Fruit fly (Drosophila melanogaster) whole organism, embryonic: ENCODE data around the gene CG13096.

Experiments used
- ATbp ChIP-seq: fragments of 200-800 bp; sonication (Bioruptor generic); optimal IDR thresholded peaks from 2 replicates; lab custom pipeline; 2017; ENCODE audit warnings: missing biosample characterization, mild to moderate bottlenecking, missing genetic modification characterization, missing genetic modification reagents
- Adf1 ChIP-seq: fragments of 200-800 bp; sonication (Bioruptor generic); IDR thresholded peaks from 2 replicates; pipeline ENCODE4 v1.3.6; 2022; ENCODE audit warnings: missing biosample characterization, missing genetic modification characterization
- Bdp1 ChIP-seq: fragments of 200-800 bp; sonication (Bioruptor generic); optimal IDR thresholded peaks from 3 replicates; lab custom pipeline; 2016; ENCODE audit warnings: missing biosample characterization, missing genetic modification characterization
- CG10321 ChIP-seq: fragments of 200-800 bp; sonication (Bioruptor generic); IDR thresholded peaks from 2 replicates; pipeline ENCODE4 v1.3.6; 2022; ENCODE audit warnings: missing biosample characterization, missing genetic modification characterization
- CG10543 ChIP-seq: fragments of 200-800 bp; sonication (Bioruptor generic); optimal IDR thresholded peaks from 3 replicates; lab custom pipeline; 2017; ENCODE audit warnings: missing biosample characterization, mild to moderate bottlenecking, missing genetic modification characterization, moderate library complexity
- CG10959 ChIP-seq: fragments of 200-800 bp; sonication (Bioruptor generic); IDR thresholded peaks from 2 replicates; pipeline ENCODE4 v1.3.6; 2022; ENCODE audit warnings: missing biosample characterization, missing genetic modification characterization
- CG13123 ChIP-seq: fragments of 200-800 bp; sonication (Bioruptor generic); optimal IDR thresholded peaks from 2 replicates; lab custom pipeline; 2016; ENCODE audit warnings: missing biosample characterization, missing genetic modification characterization
- CG15073 ChIP-seq: fragments of 200-800 bp; sonication (Bioruptor generic); optimal IDR thresholded peaks from 2 replicates; lab custom pipeline; 2016; ENCODE audit warnings: missing biosample characterization, missing genetic modification characterization
- CG1603 ChIP-seq: fragments of 200-800 bp; sonication (Bioruptor generic); optimal IDR thresholded peaks from 2 replicates; lab custom pipeline; 2019; ENCODE audit warnings: missing biosample characterization, mild to moderate bottlenecking, missing genetic modification characterization, moderate library complexity
- CG16863 ChIP-seq: fragments of 200-800 bp; sonication (Bioruptor generic); optimal IDR thresholded peaks from 3 replicates; lab custom pipeline; 2016; ENCODE audit warnings: missing biosample characterization, missing genetic modification characterization
- CG2129 ChIP-seq: fragments of 200-800 bp; sonication (Bioruptor generic); IDR thresholded peaks from 2 replicates; pipeline ENCODE4 v1.3.6; 2022; ENCODE audit warnings: missing biosample characterization, missing genetic modification characterization; ENCODE audit not compliant: partially characterized antibody
- CG2712 ChIP-seq: fragments of 200-800 bp; optimal IDR thresholded peaks from 3 replicates; lab custom pipeline; 2019; ENCODE audit warnings: missing biosample characterization, mild to moderate bottlenecking, missing genetic modification characterization, moderate library complexity
- CG2875 ChIP-seq: fragments of 200-800 bp; sonication (Bioruptor generic); optimal IDR thresholded peaks from 2 replicates; lab custom pipeline; 2017; ENCODE audit warnings: missing biosample characterization, mild to moderate bottlenecking, missing genetic modification characterization, missing genetic modification reagents
- CG30431 ChIP-seq: fragments of 200-800 bp; sonication (Bioruptor generic); optimal IDR thresholded peaks from 2 replicates; lab custom pipeline; 2017; ENCODE audit warnings: missing biosample characterization, missing genetic modification characterization
- CG3407 ChIP-seq: fragments of 200-800 bp; sonication (Bioruptor generic); optimal IDR thresholded peaks from 2 replicates; lab custom pipeline; 2018; ENCODE audit warnings: missing biosample characterization, mild to moderate bottlenecking, missing genetic modification characterization
- CrebB ChIP-seq: fragments of 200-800 bp; sonication (Bioruptor generic); optimal IDR thresholded peaks from 3 replicates; lab custom pipeline; 2018; ENCODE audit warnings: missing biosample characterization, mild to moderate bottlenecking, missing genetic modification characterization
- D19A ChIP-seq: fragments of 200-800 bp; optimal IDR thresholded peaks from 3 replicates; lab custom pipeline; 2019; ENCODE audit warnings: missing biosample characterization, mild to moderate bottlenecking, missing genetic modification characterization, moderate library complexity
- Drgx ChIP-seq: fragments of 200-800 bp; sonication (Bioruptor generic); IDR thresholded peaks from 2 replicates; pipeline ENCODE4 v1.3.6; 2022; ENCODE audit warnings: missing biosample characterization, missing genetic modification characterization
- ERR ChIP-seq: fragments of 200-800 bp; sonication (Bioruptor generic); optimal IDR thresholded peaks from 2 replicates; lab custom pipeline; 2016; ENCODE audit warnings: missing biosample characterization, missing genetic modification characterization
- Fer3 ChIP-seq: fragments of 200-800 bp; sonication (Bioruptor generic); optimal IDR thresholded peaks from 2 replicates; lab custom pipeline; 2018; ENCODE audit warnings: missing biosample characterization, mild to moderate bottlenecking, missing genetic modification characterization, moderate library complexity
- Hmr ChIP-seq: fragments of 200-800 bp; sonication (Bioruptor generic); optimal IDR thresholded peaks from 3 replicates; lab custom pipeline; 2017; ENCODE audit warnings: mild to moderate bottlenecking, missing biosample characterization, missing genetic modification reagents, missing genetic modification characterization
- Hmx ChIP-seq: fragments of 200-800 bp; sonication (Bioruptor generic); optimal IDR thresholded peaks from 2 replicates; lab custom pipeline; 2016; ENCODE audit warnings: missing biosample characterization, missing genetic modification characterization
- Hr3 ChIP-seq: fragments of 200-800 bp; sonication (Bioruptor generic); optimal IDR thresholded peaks from 3 replicates; lab custom pipeline; 2016; ENCODE audit warnings: missing biosample characterization, missing genetic modification characterization
- MTF-1 ChIP-seq: fragments of 200-800 bp; sonication (Bioruptor generic); optimal IDR thresholded peaks from 2 replicates; lab custom pipeline; 2018; ENCODE audit warnings: missing biosample characterization, mild to moderate bottlenecking, missing genetic modification characterization, borderline replicate concordance
- Mad ChIP-seq: fragments of 200-800 bp; sonication (Bioruptor generic); optimal IDR thresholded peaks from 2 replicates; lab custom pipeline; 2016; ENCODE audit warnings: missing biosample characterization, missing genetic modification characterization
- Nf-YB ChIP-seq: fragments of 200-800 bp; sonication (Bioruptor generic); optimal IDR thresholded peaks from 3 replicates; lab custom pipeline; 2019; ENCODE audit warnings: missing biosample characterization, mild to moderate bottlenecking, missing genetic modification characterization, moderate library complexity
- Oli ChIP-seq: fragments of 200-800 bp; sonication (Bioruptor generic); optimal IDR thresholded peaks from 2 replicates; lab custom pipeline; 2018; ENCODE audit warnings: missing biosample characterization, mild to moderate bottlenecking, missing genetic modification characterization, moderate library complexity
- Rfx ChIP-seq: fragments of 200-800 bp; sonication (Bioruptor generic); IDR thresholded peaks from 2 replicates; pipeline ENCODE4 v1.3.6; 2022; ENCODE audit warnings: missing biosample characterization, missing genetic modification characterization
- Sry-δ ChIP-seq: fragments of 200-800 bp; sonication (Bioruptor generic); optimal IDR thresholded peaks from 2 replicates; lab custom pipeline; 2016; ENCODE audit warnings: missing biosample characterization, missing genetic modification characterization
- ab ChIP-seq: fragments of 200-800 bp; sonication (Bioruptor generic); optimal IDR thresholded peaks from 2 replicates; lab custom pipeline; 2016; ENCODE audit warnings: missing biosample characterization, missing genetic modification characterization
- cg ChIP-seq: fragments of 200-800 bp; sonication (Bioruptor generic); optimal IDR thresholded peaks from 3 replicates; lab custom pipeline; 2019; ENCODE audit warnings: missing biosample characterization, mild to moderate bottlenecking, missing genetic modification characterization, moderate library complexity
- dati ChIP-seq: fragments of 200-800 bp; sonication (Bioruptor generic); IDR thresholded peaks from 2 replicates; pipeline ENCODE4 v1.3.6; 2022; ENCODE audit warnings: missing biosample characterization, missing genetic modification characterization
- ems ChIP-seq: fragments of 200-800 bp; sonication (Bioruptor generic); optimal IDR thresholded peaks from 3 replicates; lab custom pipeline; 2016; ENCODE audit warnings: missing biosample characterization, missing genetic modification characterization
- h ChIP-seq: fragments of >200 bp; optimal IDR thresholded peaks from 2 replicates; lab custom pipeline; 2017
- insv ChIP-seq, 2 experiments: fragments of 200-800 bp; sonication (Bioruptor generic); optimal IDR thresholded peaks; 3 replicates each; lab custom pipeline; 2016 to 2018; ENCODE audit warnings: missing biosample characterization in 2 of 2, missing genetic modification characterization in 2 of 2
- maf-S ChIP-seq: fragments of 200-800 bp; sonication (Bioruptor generic); optimal IDR thresholded peaks from 2 replicates; lab custom pipeline; 2016; ENCODE audit warnings: missing biosample characterization, missing genetic modification characterization
- nau ChIP-seq: fragments of 200-800 bp; sonication (Bioruptor generic); optimal IDR thresholded peaks from 3 replicates; lab custom pipeline; 2017; ENCODE audit warnings: missing biosample characterization, mild to moderate bottlenecking, missing genetic modification characterization, missing genetic modification reagents
- oc ChIP-seq: fragments of 200-800 bp; sonication (Bioruptor generic); optimal IDR thresholded peaks from 2 replicates; lab custom pipeline; 2018; ENCODE audit warnings: missing biosample characterization, mild to moderate bottlenecking, missing genetic modification characterization, moderate library complexity
- onecut ChIP-seq: fragments of 200-800 bp; sonication (Bioruptor generic); IDR thresholded peaks from 2 replicates; pipeline ENCODE4 v1.3.6; 2022; ENCODE audit warnings: missing biosample characterization, missing genetic modification characterization
- pb ChIP-seq: fragments of 200-800 bp; sonication (Bioruptor generic); optimal IDR thresholded peaks from 3 replicates; lab custom pipeline; 2016; ENCODE audit warnings: missing biosample characterization, missing genetic modification characterization
- psq ChIP-seq: fragments of 200-800 bp; sonication (Bioruptor generic); optimal IDR thresholded peaks from 2 replicates; lab custom pipeline; 2017; ENCODE audit warnings: missing biosample characterization, missing genetic modification characterization
- scrt ChIP-seq: fragments of 200-800 bp; sonication (Bioruptor generic); optimal IDR thresholded peaks from 2 replicates; lab custom pipeline; 2018; ENCODE audit warnings: missing biosample characterization, mild to moderate bottlenecking, missing genetic modification characterization, moderate library complexity
- sens ChIP-seq: fragments of 200-800 bp; sonication (Bioruptor generic); peaks from one replicate; lab custom pipeline; 2016; ENCODE audit warnings: missing biosample characterization, missing genetic modification characterization
- seq ChIP-seq: fragments of 200-800 bp; sonication (Bioruptor generic); IDR thresholded peaks from 2 replicates; pipeline ENCODE4 v1.3.6; 2022; ENCODE audit warnings: missing biosample characterization, missing genetic modification characterization
- slbo ChIP-seq: fragments of 200-800 bp; sonication (Bioruptor generic); IDR thresholded peaks from 2 replicates; pipeline ENCODE4 v1.3.6; 2022; ENCODE audit warnings: missing biosample characterization, missing genetic modification characterization
- so ChIP-seq: fragments of 200-800 bp; sonication (Bioruptor generic); IDR thresholded peaks from 3 replicates; pipeline ENCODE4 v1.3.6; 2022; ENCODE audit warnings: missing biosample characterization, missing genetic modification characterization
- sob ChIP-seq: fragments of 200-800 bp; sonication (Bioruptor generic); IDR thresholded peaks from 2 replicates; pipeline ENCODE4 v1.3.6; 2022; ENCODE audit warnings: missing biosample characterization, missing genetic modification characterization
- stwl ChIP-seq: fragments of 200-800 bp; sonication (Bioruptor generic); optimal IDR thresholded peaks from 3 replicates; lab custom pipeline; 2018; ENCODE audit warnings: missing biosample characterization, mild to moderate bottlenecking, missing genetic modification characterization, moderate library complexity
- tap ChIP-seq: fragments of 200-800 bp; optimal IDR thresholded peaks from 3 replicates; lab custom pipeline; 2019; ENCODE audit warnings: missing biosample characterization, mild to moderate bottlenecking, missing genetic modification characterization, moderate library complexity
- zen ChIP-seq: fragments of 200-800 bp; sonication (Bioruptor generic); optimal IDR thresholded peaks from 3 replicates; lab custom pipeline; 2018; ENCODE audit warnings: missing biosample characterization, mild to moderate bottlenecking, missing genetic modification characterization, moderate library complexity

Gene CG13096

DNA sequence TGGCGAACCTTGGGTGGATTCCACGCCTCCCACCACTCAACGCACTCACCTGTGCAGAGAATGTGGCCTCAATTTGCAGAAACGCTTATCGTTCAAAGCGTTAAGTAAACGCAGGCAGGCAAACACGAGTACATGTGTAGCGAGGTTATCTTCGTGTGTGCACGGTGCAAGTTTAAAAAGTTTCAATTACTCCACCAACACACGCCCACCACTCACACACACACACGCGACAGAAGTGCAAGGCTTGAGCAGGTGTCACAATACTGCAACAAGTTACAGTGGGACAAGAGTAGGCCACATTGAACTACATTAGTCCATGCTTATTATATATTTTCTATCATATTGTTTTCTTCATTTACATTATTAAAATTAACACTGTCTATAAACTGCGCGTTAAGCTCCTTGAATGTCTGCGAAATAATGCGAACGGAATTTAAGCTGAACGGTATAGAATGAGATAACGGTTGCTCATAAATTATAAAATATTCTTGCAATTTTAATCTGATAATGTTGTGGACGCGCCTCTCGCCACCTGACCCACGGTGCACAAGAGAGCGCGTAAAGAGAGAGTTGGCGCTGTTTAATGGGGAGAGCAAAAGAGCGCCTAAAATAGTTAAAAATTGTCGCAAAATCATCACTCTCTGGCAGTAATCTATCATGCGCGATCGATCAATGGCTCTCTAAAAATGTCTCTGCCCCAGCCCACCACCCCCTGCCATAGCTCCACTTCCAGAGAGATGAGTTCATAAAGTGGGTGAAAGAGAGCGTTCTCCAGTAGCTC lies 23.0 kb upstream of the CG13096 start (continued):
- TF ChIP-seq Rfx (GFP tag; lab: Robert Waterston, UW) (peak; percentile 89), zen (tag; lab: Kevin White, UChicago) (peak; percentile 89), CG3407 (GFP tag; lab: Kevin White, UChicago) (peak; percentile 93), CG2129 (no peak), stwl (tag; lab: Kevin White, UChicago) (no peak), Drgx (GFP tag; lab: Robert Waterston, UW) (peak; percentile 97), tap (tag; lab: Kevin White, UChicago) (peak; percentile 97), Bdp1 (peak; percentile 80), pb (GFP tag; lab: Kevin White, UChicago) (peak; percentile 67), oc (tag; lab: Kevin White, UChicago) (peak; percentile 98), Mad (GFP tag; lab: Kevin White, UChicago) (peak; percentile 93), ATbp (GFP tag; lab: Kevin White, UChicago) (peak; percentile 97), CG13123 (peak; percentile 87), h (lab: Kevin White, UChicago) (no peak), so (GFP tag; lab: Robert Waterston, UW) (peak; percentile 96), Hr3 (GFP tag; lab: Kevin White, UChicago) (peak; percentile 88), maf-S (GFP tag; lab: Kevin White, UChicago) (peak; percentile 84), CG2875 (GFP tag; lab: Kevin White, UChicago) (peak; percentile 96), CG30431 (GFP tag; lab: Kevin White, UChicago) (peak; percentile 88), ERR (GFP tag; lab: Kevin White, UChicago) (peak; percentile 58), CrebB (tag; lab: Kevin White, UChicago) (peak; percentile 92), seq (peak; percentile 96), insv (GFP tag; optimal IDR thresholded peaks at IDR 0.05; lab: Kevin White, UChicago) (peak in 1 of 2 experiments; percentile 51), CG2712 (tag; lab: Kevin White, UChicago) (peak; percentile 98), sob (GFP tag; lab: Robert Waterston, UW) (peak; percentile 81), ems (GFP tag; lab: Kevin White, UChicago) (peak; percentile 90), D19A (tag; lab: Kevin White, UChicago) (peak; percentile 94), Oli (tag; lab: Kevin White, UChicago) (peak; percentile 98), CG10543 (GFP tag; lab: Kevin White, UChicago) (peak; percentile 74), slbo (GFP tag; lab: Robert Waterston, UW) (peak; percentile 85), sens (GFP tag; lab: Kevin White, UChicago) (peak; percentile 99), Hmr (GFP tag; lab: Kevin White, UChicago) (peak; percentile 88), Sry-δ (GFP tag; lab: Kevin White, UChicago) (peak; percentile 27), CG15073 (GFP tag; lab: Kevin White, UChicago) (peak; percentile 65), cg (GFP tag; lab: Kevin White, UChicago) (peak; percentile 85), MTF-1 (GFP tag; lab: Kevin White, UChicago) (peak; percentile 73), CG1603 (tag; lab: Kevin White, UChicago) (peak; percentile 94), psq (GFP tag; lab: Kevin White, UChicago) (peak; percentile 47), scrt (peak; percentile 85), CG10321 (GFP tag; lab: Robert Waterston, UW) (peak; percentile 73), dati (GFP tag; lab: Robert Waterston, UW) (peak; percentile 91), Nf-YB (peak; percentile 80), ab (GFP tag; lab: Kevin White, UChicago) (no peak), Fer3 (tag; lab: Kevin White, UChicago) (peak; percentile 93), Hmx (GFP tag; lab: Kevin White, UChicago) (peak; percentile 67), onecut (GFP tag; lab: Robert Waterston, UW) (peak; percentile 92), CG10959 (GFP tag; lab: Robert Waterston, UW) (peak; percentile 78), nau (GFP tag; lab: Kevin White, UChicago) (peak; percentile 96), Adf1 (no peak; the same call in 1 of the 2 replicates), CG16863 (GFP tag; lab: Kevin White, UChicago) (peak; percentile 87)
